Worm (Caenorhabditis elegans) whole organism, L4 larva: Measurements from ENCODE around the gene B0507.4.

ENCODE experiments used
- F37D6.2 ChIP-seq: sonication (generic microtip); optimal IDR thresholded peaks from 2 replicates; lab custom pipeline; 2016; ENCODE audit warnings: mild to moderate bottlenecking, missing genetic modification characterization, missing compliant biosample characterization
- R02D3.7 ChIP-seq: fragments of 150-350 bp; sonication (generic microtip); optimal IDR thresholded peaks from 3 replicates; lab custom pipeline; 2014; ENCODE audit warnings: missing biosample characterization, missing genetic modification characterization
- T20F7.1 ChIP-seq: fragments of 200-800 bp; sonication (Bioruptor generic); optimal IDR thresholded peaks from 2 replicates; lab custom pipeline; 2018; ENCODE audit warnings: mild to moderate bottlenecking, missing genetic modification characterization, missing compliant biosample characterization
- T26A8.4 ChIP-seq: fragments of 200-800 bp; sonication (Bioruptor generic); IDR thresholded peaks from 2 replicates; pipeline ENCODE4 v1.3.6; 2022; ENCODE audit warnings: missing genetic modification characterization, missing compliant biosample characterization
- Y105C5A.15 ChIP-seq: fragments of 200-800 bp; sonication (Bioruptor generic); IDR thresholded peaks from 2 replicates; pipeline ENCODE4 v1.3.6; 2022; ENCODE audit warnings: missing genetic modification characterization, missing compliant biosample characterization
- Y5F2A.4 ChIP-seq: fragments of 200-800 bp; sonication (Bioruptor generic); optimal IDR thresholded peaks from 2 replicates; lab custom pipeline; 2018; ENCODE audit warnings: mild to moderate bottlenecking, missing genetic modification characterization, missing compliant biosample characterization
- ZK546.5 ChIP-seq, 2 experiments: sonication (generic microtip); optimal IDR thresholded peaks; 2 replicates each; lab custom pipeline; 2017; ENCODE audit warnings: missing biosample characterization in 2 of 2, missing genetic modification characterization in 2 of 2
- aha-1 ChIP-seq: fragments of 150-350 bp; peaks from one replicate; lab custom pipeline; 2014; ENCODE audit warnings: missing biosample characterization, missing genetic modification characterization
- aly-2 ChIP-seq: sonication (generic microtip); optimal IDR thresholded peaks from 2 replicates; lab custom pipeline; 2018; ENCODE audit warnings: missing biosample characterization, missing genetic modification characterization
- ama-1 ChIP-seq: fragments of 150-350 bp; optimal IDR thresholded peaks from 2 replicates; lab custom pipeline; 2014; ENCODE audit warnings: inconsistent platforms, mixed read lengths
- ceh-20 ChIP-seq: fragments of 200-800 bp; sonication (Bioruptor generic); IDR thresholded peaks from 2 replicates; pipeline ENCODE4 v1.3.6; 2022; ENCODE audit warnings: missing genetic modification reagents, missing genetic modification characterization, missing compliant biosample characterization
- ceh-82 ChIP-seq: sonication (generic microtip); optimal IDR thresholded peaks from 2 replicates; lab custom pipeline; 2017; ENCODE audit warnings: missing biosample characterization, missing genetic modification characterization
- ces-1 ChIP-seq: fragments of 150-350 bp; sonication (generic microtip); optimal IDR thresholded peaks from 4 replicates; lab custom pipeline; 2014; ENCODE audit warnings: missing biosample characterization, missing genetic modification reagents, missing genetic modification characterization
- cey-2 ChIP-seq: sonication (generic microtip); optimal IDR thresholded peaks from 3 replicates; lab custom pipeline; 2017; ENCODE audit warnings: missing genetic modification characterization, mild to moderate bottlenecking, missing compliant biosample characterization, antibody characterized with exemption, borderline replicate concordance; ENCODE audit not compliant: insufficient read depth
- daf-16 ChIP-seq, 3 experiments: sonication (generic microtip); optimal IDR thresholded peaks; 2 replicates each; lab custom pipeline; 2016 to 2017; ENCODE audit warnings: missing genetic modification characterization in 3 of 3, missing genetic modification reagents in 3 of 3, mild to moderate bottlenecking in 2 of 3, missing compliant biosample characterization in 2 of 3, missing biosample characterization in 1 of 3, moderate library complexity in 1 of 3
- daf-8 ChIP-seq: fragments of 200-800 bp; sonication (Bioruptor generic); IDR thresholded peaks from 2 replicates; pipeline ENCODE4 v1.3.6; 2022; ENCODE audit warnings: missing genetic modification characterization, missing compliant biosample characterization
- dmd-6 ChIP-seq: fragments of 200-800 bp; sonication (Bioruptor generic); IDR thresholded peaks from 2 replicates; pipeline ENCODE4 v1.3.6; 2022; ENCODE audit warnings: missing genetic modification reagents, missing genetic modification characterization, missing compliant biosample characterization
- dpl-1 ChIP-seq: fragments of 150-350 bp; optimal IDR thresholded peaks from 2 replicates; lab custom pipeline; 2014; ENCODE audit warnings: missing biosample characterization, missing genetic modification reagents, missing genetic modification characterization
- dve-1 ChIP-seq: sonication (generic microtip); optimal IDR thresholded peaks from 2 replicates; lab custom pipeline; 2017; ENCODE audit warnings: antibody characterized with exemption, mild to moderate bottlenecking, missing genetic modification characterization, missing compliant biosample characterization; ENCODE audit not compliant: insufficient read depth
- hlh-11 ChIP-seq: fragments of 200-800 bp; sonication (Bioruptor generic); optimal IDR thresholded peaks from 2 replicates; lab custom pipeline; 2018; ENCODE audit warnings: mild to moderate bottlenecking, missing genetic modification characterization, missing compliant biosample characterization
- jun-1 ChIP-seq: fragments of 150-350 bp; optimal IDR thresholded peaks from 2 replicates; lab custom pipeline; 2014; ENCODE audit warnings: missing biosample characterization, missing genetic modification reagents, missing genetic modification characterization
- lim-7 ChIP-seq: fragments of 200-800 bp; sonication (Bioruptor generic); IDR thresholded peaks from 2 replicates; pipeline ENCODE4 v1.3.6; 2022; ENCODE audit warnings: missing genetic modification characterization, missing compliant biosample characterization
- lin-1 ChIP-seq: fragments of 200-800 bp; sonication (Bioruptor generic); IDR thresholded peaks from 2 replicates; pipeline ENCODE4 v1.3.6; 2022; ENCODE audit warnings: missing genetic modification reagents, missing genetic modification characterization, missing compliant biosample characterization
- lin-13 ChIP-seq: fragments of 150-350 bp; optimal IDR thresholded peaks from 2 replicates; lab custom pipeline; 2014; ENCODE audit warnings: missing biosample characterization, missing genetic modification reagents, missing genetic modification characterization
- lin-39 ChIP-seq: fragments of 150-350 bp; optimal IDR thresholded peaks from 2 replicates; lab custom pipeline; 2014; ENCODE audit warnings: missing biosample characterization, missing genetic modification reagents, missing genetic modification characterization
- lir-3 ChIP-seq: sonication (generic microtip); optimal IDR thresholded peaks from 2 replicates; lab custom pipeline; 2016; ENCODE audit warnings: mild to moderate bottlenecking, missing genetic modification characterization, missing compliant biosample characterization
- lsy-2 ChIP-seq, 2 experiments: fragments of 150-350 bp in 1 of 2; sonication (generic microtip) in 1 of 2; optimal IDR thresholded peaks; 2 replicates each; lab custom pipeline; 2014 to 2017; ENCODE audit warnings: missing biosample characterization in 2 of 2, missing genetic modification characterization in 2 of 2
- madf-5 ChIP-seq, 2 experiments: fragments of 200-800 bp; sonication (Bioruptor generic); IDR thresholded peaks; 2 replicates each; pipeline ENCODE4 v1.3.6; 2022; ENCODE audit warnings: missing compliant biosample characterization in 2 of 2, missing genetic modification characterization in 2 of 2
- mdl-1 ChIP-seq, 2 experiments: fragments of 150-350 bp in 1 of 2; sonication (generic microtip) in 1 of 2; optimal IDR thresholded peaks; 2 replicates each; lab custom pipeline; 2014 to 2017; ENCODE audit warnings: missing biosample characterization in 2 of 2, missing genetic modification characterization in 2 of 2
- mep-1 ChIP-seq: fragments of 150-350 bp; sonication (generic microtip); optimal IDR thresholded peaks from 3 replicates; lab custom pipeline; 2014; ENCODE audit warnings: missing biosample characterization, missing genetic modification characterization
- mxl-3 ChIP-seq: fragments of 200-800 bp; sonication (Bioruptor generic); optimal IDR thresholded peaks from 2 replicates; lab custom pipeline; 2018; ENCODE audit warnings: mild to moderate bottlenecking, missing genetic modification characterization, missing compliant biosample characterization
- nhr-10 ChIP-seq: fragments of 150-350 bp; optimal IDR thresholded peaks from 2 replicates; lab custom pipeline; 2014; ENCODE audit warnings: missing biosample characterization, missing genetic modification characterization
- nhr-102 ChIP-seq: sonication (generic microtip); optimal IDR thresholded peaks from 2 replicates; lab custom pipeline; 2016; ENCODE audit warnings: mild to moderate bottlenecking, missing genetic modification characterization, moderate library complexity, missing compliant biosample characterization
- nhr-28 ChIP-seq: fragments of 150-350 bp; optimal IDR thresholded peaks from 2 replicates; lab custom pipeline; 2014; ENCODE audit warnings: missing biosample characterization, missing genetic modification characterization
- nhr-48 ChIP-seq: sonication (generic microtip); optimal IDR thresholded peaks from 2 replicates; lab custom pipeline; 2016; ENCODE audit warnings: mild to moderate bottlenecking, missing genetic modification characterization, missing compliant biosample characterization
- nhr-77 ChIP-seq: fragments of 150-350 bp; optimal IDR thresholded peaks from 2 replicates; lab custom pipeline; 2014; ENCODE audit warnings: missing biosample characterization, missing genetic modification characterization
- php-3 ChIP-seq: fragments of 200-800 bp; sonication (Bioruptor generic); IDR thresholded peaks from 2 replicates; pipeline ENCODE4 v1.3.6; 2022; ENCODE audit warnings: missing genetic modification reagents, missing genetic modification characterization, missing compliant biosample characterization
- pqm-1 ChIP-seq: sonication (generic microtip); optimal IDR thresholded peaks from 2 replicates; lab custom pipeline; 2017; ENCODE audit warnings: missing biosample characterization, missing genetic modification characterization
- saeg-2 ChIP-seq: fragments of 200-800 bp; sonication (Bioruptor generic); IDR thresholded peaks from 2 replicates; pipeline ENCODE4 v1.3.6; 2022; ENCODE audit warnings: missing genetic modification reagents, missing genetic modification characterization, missing compliant biosample characterization
- spr-1 ChIP-seq: sonication (generic microtip); optimal IDR thresholded peaks from 2 replicates; lab custom pipeline; 2016; ENCODE audit warnings: mild to moderate bottlenecking, missing genetic modification characterization, missing compliant biosample characterization
- spr-3 ChIP-seq: fragments of 200-800 bp; sonication (Bioruptor generic); optimal IDR thresholded peaks from 2 replicates; lab custom pipeline; 2018; ENCODE audit warnings: mild to moderate bottlenecking, missing genetic modification characterization, missing compliant biosample characterization
- tra-1 ChIP-seq: fragments of 200-800 bp; sonication (Bioruptor generic); IDR thresholded peaks from 2 replicates; pipeline ENCODE4 v1.3.6; 2022; ENCODE audit warnings: missing genetic modification reagents, missing genetic modification characterization, missing compliant biosample characterization
- unc-130 ChIP-seq: sonication (generic microtip); optimal IDR thresholded peaks from 2 replicates; lab custom pipeline; 2016; ENCODE audit warnings: missing genetic modification reagents, missing genetic modification characterization, missing compliant biosample characterization
- unc-62 ChIP-seq, 3 experiments: fragments of 150-350 bp in 1 of 3; sonication (generic microtip); optimal IDR thresholded peaks in 2 of 3; peaks in 1 of 3; 1 replicate in 1 of 3; 2 replicates in 2 of 3; lab custom pipeline; 2014 to 2017; ENCODE audit warnings: missing biosample characterization in 3 of 3, missing genetic modification characterization in 3 of 3, missing genetic modification reagents in 3 of 3, missing genotype in 1 of 3
- vab-7 ChIP-seq: fragments of 200-800 bp; sonication (Bioruptor generic); IDR thresholded peaks from 2 replicates; pipeline ENCODE4 v1.3.6; 2022; ENCODE audit warnings: missing genetic modification reagents, missing genetic modification characterization, missing compliant biosample characterization
- zfp-3 ChIP-seq: fragments of 200-800 bp; sonication (Bioruptor generic); conservative IDR thresholded peaks from 2 replicates; pipeline ENCODE4 v1.3.6; 2022; ENCODE audit warnings: missing genetic modification reagents, missing genetic modification characterization, missing compliant biosample characterization
- zip-2 ChIP-seq: fragments of 150-350 bp; optimal IDR thresholded peaks from 2 replicates; lab custom pipeline; 2014; ENCODE audit warnings: missing biosample characterization, missing genetic modification characterization

B0507.4 gene

ce11 chrV:8769154-8769553 is 14.4 kb downstream of the B0507.4 start:
- TF ChIP-seq nhr-28 (tag; lab: Kevin White, UChicago) (peak; percentile 82), lin-1 (peak; percentile 88), nhr-77 (tag; lab: Kevin White, UChicago) (peak; percentile 76), spr-3 (no peak), tra-1 (peak; percentile 86), jun-1 (tag; lab: Kevin White, UChicago) (no peak), R02D3.7 (tag; lab: Kevin White, UChicago) (no peak), saeg-2 (GFP tag; lab: Robert Waterston, UW) (peak; percentile 79), dve-1 (tag; lab: Kevin White, UChicago) (peak; percentile 80), mdl-1 (tag; optimal IDR thresholded peaks at IDR 0.05; lab: Kevin White, UChicago) (peak in 1 of 2 experiments; percentile 37), zfp-3 (GFP tag; lab: Robert Waterston, UW) (peak; percentile 60; the same call in 1 of the 2 replicates), aha-1 (peak; percentile 66), aly-2 (no peak), T20F7.1 (GFP tag; lab: Kevin White, UChicago) (peak; percentile 26), pqm-1 (tag; lab: Kevin White, UChicago) (peak; percentile 74), unc-62 (GFP tag; optimal IDR thresholded peaks at IDR 0.05 in 1 of 2; lab: Kevin White, UChicago) (no peak), unc-62 (tag; optimal IDR thresholded peaks at IDR 0.05; lab: Kevin White, UChicago) (no peak), nhr-102 (peak; percentile 54), nhr-10 (tag; lab: Kevin White, UChicago) (no peak), lin-39 (tag; lab: Kevin White, UChicago) (no peak), dpl-1 (GFP tag; lab: Kevin White, UChicago) (no peak), dmd-6 (peak; percentile 95), hlh-11 (tag; lab: Kevin White, UChicago) (peak; percentile 84), mxl-3 (GFP tag; lab: Kevin White, UChicago) (peak; percentile 42), daf-16 (GFP tag; optimal IDR thresholded peaks at IDR 0.05; lab: Kevin White, UChicago) (peak in 1 of 2 experiments; percentile 12), daf-16 (tag; optimal IDR thresholded peaks at IDR 0.05; lab: Kevin White, UChicago) (peak; percentile 80), php-3 (peak; percentile 66; the same call in 1 of the 2 replicates), nhr-48 (peak; percentile 22)

- TF ChIP-seq ceh-82 (tag; lab: Kevin White, UChicago) (no peak), ama-1 (lab: Kevin White, UChicago) (no peak), Y105C5A.15 (GFP tag; lab: Robert Waterston, UW) (no peak), aly-2 (no peak), zip-2 (no peak), lim-7 (GFP tag; lab: Robert Waterston, UW) (no peak), spr-3 (no peak), madf-5 (GFP tag; IDR thresholded peaks at IDR 0.05; lab: Robert Waterston, UW) (no peak), hlh-11 (tag; lab: Kevin White, UChicago) (no peak)
These were observed 16.8 kb downstream of the B0507.4 start, which contains the start of gene srx-115 for ce11 chrV:8771599-8771998. TSS of gene srx-115 (plus strand) at chrV:8771899.

ce11 chrV:8773826-8774382 is 19.1 kb downstream of the B0507.4 start, which contains the start of gene B0507.2:
TSS of gene B0507.2 (plus strand) at chrV:8774332.
- TF ChIP-seq vab-7 (GFP tag; lab: Robert Waterston, UW) (no peak), ZK546.5 (tag; optimal IDR thresholded peaks at IDR 0.05; lab: Kevin White, UChicago) (no peak), mdl-1 (tag; optimal IDR thresholded peaks at IDR 0.05; lab: Kevin White, UChicago) (peak in 1 of 2 experiments; percentile 30), Y5F2A.4 (GFP tag; lab: Kevin White, UChicago) (no peak), dmd-6 (no peak), ceh-20 (GFP tag; lab: Robert Waterston, UW) (no peak), hlh-11 (tag; lab: Kevin White, UChicago) (peak; percentile 36), lsy-2 (tag; optimal IDR thresholded peaks at IDR 0.05; lab: Kevin White, UChicago) (peak in 1 of 2 experiments; percentile 46), dpl-1 (GFP tag; lab: Kevin White, UChicago) (no peak), daf-8 (GFP tag; lab: Robert Waterston, UW) (no peak), F37D6.2 (no peak), lir-3 (tag; lab: Kevin White, UChicago) (no peak), unc-130 (GFP tag; lab: Kevin White, UChicago) (no peak), nhr-77 (tag; lab: Kevin White, UChicago) (no peak), cey-2 (no peak), spr-1 (tag; lab: Kevin White, UChicago) (no peak), ces-1 (GFP tag; lab: Kevin White, UChicago) (no peak), T26A8.4 (GFP tag; lab: Robert Waterston, UW) (no peak), mep-1 (tag; lab: Kevin White, UChicago) (peak; percentile 35), lin-39 (tag; lab: Kevin White, UChicago) (no peak), lin-13 (no peak)
